Worm (Caenorhabditis elegans) whole organism, early embryonic: Measurements from ENCODE around the gene col-10.

Source experiments
- B0310.2 ChIP-seq: sonication (generic microtip); optimal IDR thresholded peaks from 2 replicates; lab custom pipeline; 2016; ENCODE audit warnings: mild to moderate bottlenecking, missing genetic modification characterization, missing compliant biosample characterization
- F13C5.2 ChIP-seq: sonication (generic microtip); optimal IDR thresholded peaks from 2 replicates; lab custom pipeline; 2017; ENCODE audit warnings: mild to moderate bottlenecking, missing genetic modification characterization, inconsistent platforms, missing compliant biosample characterization
- aly-1 ChIP-seq: sonication (generic microtip); optimal IDR thresholded peaks from 2 replicates; lab custom pipeline; 2016; ENCODE audit warnings: missing genetic modification characterization, missing compliant biosample characterization
- ama-1 ChIP-seq: fragments of 150-350 bp; optimal IDR thresholded peaks from 2 replicates; lab custom pipeline; 2014
- ets-7 ChIP-seq: sonication (generic microtip); optimal IDR thresholded peaks from 2 replicates; lab custom pipeline; 2016; ENCODE audit warnings: missing genotype, missing genetic modification characterization, missing compliant biosample characterization
- flt-1 ChIP-seq: fragments of 200-800 bp; sonication (Bioruptor generic); IDR thresholded peaks from 2 replicates; pipeline ENCODE4 v1.3.6; 2022; ENCODE audit warnings: missing genetic modification characterization, missing compliant biosample characterization
- hmbx-1 ChIP-seq: sonication (generic microtip); optimal IDR thresholded peaks from 2 replicates; lab custom pipeline; 2016; ENCODE audit warnings: mild to moderate bottlenecking, missing genetic modification characterization, missing compliant biosample characterization
- hmg-4 ChIP-seq: fragments of 200-800 bp; sonication (Bioruptor generic); optimal IDR thresholded peaks from 2 replicates; lab custom pipeline; 2018; ENCODE audit warnings: mild to moderate bottlenecking, missing genetic modification characterization, missing compliant biosample characterization
- pes-1 ChIP-seq: fragments of 200-800 bp; sonication (Bioruptor generic); IDR thresholded peaks from 2 replicates; pipeline ENCODE4 v1.3.6; 2022; ENCODE audit warnings: missing genetic modification reagents, missing genetic modification characterization, missing compliant biosample characterization
- scrt-1 ChIP-seq: fragments of 200-800 bp; sonication (Bioruptor generic); IDR thresholded peaks from 2 replicates; pipeline ENCODE4 v1.3.6; 2022; ENCODE audit warnings: missing genetic modification characterization, missing compliant biosample characterization
- tbx-37 ChIP-seq: fragments of 200-800 bp; sonication (Bioruptor generic); conservative IDR thresholded peaks from 2 replicates; pipeline ENCODE4 v1.3.6; 2022; ENCODE audit warnings: missing genetic modification reagents, missing genetic modification characterization, missing compliant biosample characterization
- tra-4 ChIP-seq: sonication (generic microtip); optimal IDR thresholded peaks from 2 replicates; lab custom pipeline; 2017; ENCODE audit warnings: missing genetic modification characterization, missing compliant biosample characterization

DNA sequence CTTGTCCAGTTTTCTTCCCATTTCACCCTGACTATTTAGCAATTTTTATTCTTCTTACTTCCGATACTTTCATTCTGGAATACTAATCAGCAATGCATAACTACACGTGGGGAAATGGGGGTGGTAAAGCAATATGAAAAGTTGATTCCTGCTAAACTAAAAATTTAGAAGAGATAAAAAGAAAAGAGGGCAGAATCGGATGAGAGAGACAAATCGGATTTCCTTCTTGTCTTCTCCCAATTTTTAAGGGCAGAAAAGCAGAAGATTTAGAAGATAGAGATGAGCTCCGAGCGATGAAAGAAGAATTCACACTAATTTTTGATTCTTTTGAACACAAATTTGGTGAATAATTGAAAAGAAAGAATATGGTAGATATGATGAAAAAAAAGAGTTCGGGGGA is 28.9 kb upstream of the col-10 start:
- TF ChIP-seq ets-7 (tag; lab: Kevin White, UChicago) (no peak), ama-1 (lab: Kevin White, UChicago) (no peak), hmbx-1 (tag; lab: Kevin White, UChicago) (no peak), B0310.2 (tag; lab: Kevin White, UChicago) (no peak), tbx-37 (GFP tag; lab: Robert Waterston, UW) (no peak), F13C5.2 (tag; lab: Kevin White, UChicago) (no peak), scrt-1 (GFP tag; lab: Robert Waterston, UW) (no peak), pes-1 (GFP tag; lab: Robert Waterston, UW) (no peak), aly-1 (tag; lab: Kevin White, UChicago) (no peak), tra-4 (tag; lab: Kevin White, UChicago) (no peak), hmg-4 (no peak), flt-1 (GFP tag; lab: Robert Waterston, UW) (no peak)
